Worm (Caenorhabditis elegans) whole organism, midembryonic: ENCODE results near the gene faxc-1.

Experiments used
- T22C8.4 ChIP-seq: fragments of 200-800 bp; sonication (Bioruptor generic); IDR thresholded peaks from 2 replicates; pipeline ENCODE4 v1.3.6; 2022; ENCODE audit warnings: missing genetic modification characterization, missing compliant biosample characterization
- cog-1 ChIP-seq: sonication (generic microtip); optimal IDR thresholded peaks from 2 replicates; lab custom pipeline; 2016; ENCODE audit warnings: missing genetic modification characterization, missing compliant biosample characterization
- flt-1 ChIP-seq: fragments of 200-800 bp; sonication (Bioruptor generic); IDR thresholded peaks from 2 replicates; pipeline ENCODE4 v1.3.6; 2022; ENCODE audit warnings: missing genetic modification characterization, missing compliant biosample characterization
- klf-2 ChIP-seq: fragments of 200-800 bp; sonication (Bioruptor generic); conservative IDR thresholded peaks from 2 replicates; pipeline ENCODE4 v1.3.6; 2022; ENCODE audit warnings: missing genetic modification reagents, missing genetic modification characterization, missing compliant biosample characterization
- med-1 ChIP-seq: sonication (generic microtip); optimal IDR thresholded peaks from 2 replicates; lab custom pipeline; 2017; ENCODE audit warnings: missing genetic modification characterization, mild to moderate bottlenecking, missing compliant biosample characterization, antibody characterized with exemption, missing genetic modification reagents; ENCODE audit not compliant: insufficient read depth
- ref-1 ChIP-seq: fragments of 200-800 bp; sonication (Bioruptor generic); conservative IDR thresholded peaks from 2 replicates; pipeline ENCODE4 v1.3.6; 2022; ENCODE audit warnings: missing genetic modification reagents, missing genetic modification characterization, missing compliant biosample characterization
- tab-1 ChIP-seq: fragments of 200-800 bp; sonication (Bioruptor generic); IDR thresholded peaks from 2 replicates; pipeline ENCODE4 v1.3.6; 2022; ENCODE audit warnings: missing genetic modification characterization, missing compliant biosample characterization
- ztf-23 ChIP-seq: fragments of 200-800 bp; sonication (Bioruptor generic); IDR thresholded peaks from 2 replicates; pipeline ENCODE4 v1.3.6; 2022; ENCODE audit warnings: missing genetic modification reagents, missing genetic modification characterization, missing compliant biosample characterization
- ztf-29 ChIP-seq: fragments of 200-800 bp; sonication (Bioruptor generic); IDR thresholded peaks from 2 replicates; pipeline ENCODE4 v1.3.6; 2022; ENCODE audit warnings: missing genetic modification reagents, missing genetic modification characterization, missing compliant biosample characterization

DNA sequence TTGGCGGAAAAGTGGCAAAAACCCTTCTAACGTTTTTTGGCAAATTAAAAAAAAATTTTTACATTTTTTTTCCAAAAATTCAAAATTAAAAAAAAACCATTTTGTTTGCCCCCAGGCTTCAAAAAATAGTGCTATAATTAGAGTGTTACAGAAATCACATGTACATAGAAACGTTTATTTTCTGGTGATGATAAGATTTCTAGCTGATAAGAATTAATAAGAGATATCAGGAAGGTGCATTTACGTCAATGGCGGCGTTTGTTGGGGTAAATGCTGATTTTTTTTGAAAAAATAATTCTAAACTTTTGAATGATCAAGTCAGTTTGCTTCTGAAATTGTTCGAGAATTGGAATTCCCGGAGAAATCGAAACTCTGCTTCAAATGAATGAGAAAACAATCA, 2.8 kb downstream of the faxc-1 start:
- TF ChIP-seq flt-1 (GFP tag; lab: Robert Waterston, UW), result no peak
- no peak for TF ChIP-seq ztf-23 (GFP tag; lab: Robert Waterston, UW)
- no peak for TF ChIP-seq cog-1 (tag; lab: Kevin White, UChicago)
- no peak for TF ChIP-seq ztf-29 (GFP tag; lab: Robert Waterston, UW)
- TF ChIP-seq ref-1 (GFP tag; lab: Robert Waterston, UW), result no peak
- TF ChIP-seq tab-1 (GFP tag; lab: Robert Waterston, UW), result no peak
- TF ChIP-seq T22C8.4, result no peak
- TF ChIP-seq klf-2, result no peak
- TF ChIP-seq med-1 (GFP tag; lab: Kevin White, UChicago), result no peak
